Worm (Caenorhabditis elegans): Measurements from ENCODE around the gene F09F7.6.

The F09F7.6 gene

DNA sequence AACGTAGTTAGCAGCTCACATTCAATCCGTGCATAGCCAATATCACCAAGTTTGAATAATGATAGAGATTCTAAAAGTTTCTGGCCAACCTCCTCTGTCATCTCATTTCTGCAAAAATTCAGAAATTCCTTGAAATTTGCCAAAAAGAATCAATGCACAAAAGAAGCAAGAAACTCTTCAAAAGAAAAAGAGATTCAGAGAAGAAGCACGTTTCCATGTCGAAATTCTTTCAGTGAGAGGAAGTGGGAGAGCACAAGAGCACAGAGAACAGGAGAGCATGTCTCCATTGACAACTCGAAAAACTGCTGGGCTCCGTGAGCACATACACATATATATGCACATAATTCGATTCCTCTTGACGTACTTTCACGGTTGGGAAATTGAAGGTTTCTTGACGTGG, 34.5 kb downstream of the F09F7.6 start, which contains the start of gene nekl-4:
nekl-4 (minus strand) TSS at position 101 of the 400 bp plus-strand sequence.
- TF ChIP-seq zag-1 (tag; optimal IDR thresholded peaks at IDR 0.05): no peak
- TF ChIP-seq mab-5 (tag; optimal IDR thresholded peaks at IDR 0.05): no peak
- TF ChIP-seq ama-1 (optimal IDR thresholded peaks at IDR 0.05): no peak
- no peak for TF ChIP-seq crh-2 (tag; optimal IDR thresholded peaks at IDR 0.05)
- TF ChIP-seq snpc-4 (tag; optimal IDR thresholded peaks at IDR 0.05): no peak
- TF ChIP-seq alr-1 (tag; optimal IDR thresholded peaks at IDR 0.05): no peak
- TF ChIP-seq fos-1 (tag; optimal IDR thresholded peaks at IDR 0.05): no peak
- TF ChIP-seq blmp-1 (tag; optimal IDR thresholded peaks at IDR 0.05; ENCODE audit: insufficient read depth): no peak
- TF ChIP-seq unc-39 (tag; optimal IDR thresholded peaks at IDR 0.05): no peak
- TF ChIP-seq gmeb-1 (tag; optimal IDR thresholded peaks at IDR 0.05): no peak
- TF ChIP-seq ztf-4 (tag; optimal IDR thresholded peaks at IDR 0.05): no peak
- no peak for TF ChIP-seq peb-1 (tag; optimal IDR thresholded peaks at IDR 0.05)

DNA sequence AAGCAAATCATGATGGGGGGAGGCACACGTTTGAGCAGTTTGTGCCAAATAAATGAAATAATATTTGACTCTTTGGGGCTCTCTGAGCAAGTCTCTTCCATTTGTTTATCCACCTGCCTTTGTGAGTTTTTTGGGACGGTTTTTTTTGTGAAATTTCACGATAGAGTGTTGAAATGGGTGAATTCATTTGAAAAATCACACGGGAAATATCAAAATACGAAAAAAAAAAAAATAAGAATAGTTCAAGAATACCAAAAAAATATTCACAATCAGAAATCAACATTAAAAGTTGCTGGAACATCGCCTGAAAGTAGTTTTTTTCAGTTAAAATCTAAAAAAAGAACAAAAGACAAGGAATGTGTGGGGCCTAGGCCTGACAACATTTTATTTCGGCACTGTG, 39.4 kb downstream of the F09F7.6 start, which contains the start of gene pqn-25:
pqn-25 (minus strand) TSS at position 101 of the 400 bp plus-strand sequence.
- no peak for TF ChIP-seq aly-2 (tag; optimal IDR thresholded peaks at IDR 0.05)
- no peak for TF ChIP-seq egl-27 (tag; optimal IDR thresholded peaks at IDR 0.05)
- TF ChIP-seq lin-39 (tag; optimal IDR thresholded peaks at IDR 0.05): no peak
- no peak for TF ChIP-seq fos-1 (tag; optimal IDR thresholded peaks at IDR 0.05)
- no peak for TF ChIP-seq ztf-11 (tag; optimal IDR thresholded peaks at IDR 0.05)
- no peak for TF ChIP-seq unc-55 (GFP tag; optimal IDR thresholded peaks at IDR 0.05)
- TF ChIP-seq mab-5 (tag; optimal IDR thresholded peaks at IDR 0.05): no peak
- TF ChIP-seq elt-1 (tag; optimal IDR thresholded peaks at IDR 0.05): no peak
- TF ChIP-seq mbf-1 (tag; optimal IDR thresholded peaks at IDR 0.05): no peak
- TF ChIP-seq unc-62 (GFP tag; optimal IDR thresholded peaks at IDR 0.05): no peak
- no peak for TF ChIP-seq sma-9 (GFP tag; optimal IDR thresholded peaks at IDR 0.05)
- no peak for TF ChIP-seq sma-9 (tag; optimal IDR thresholded peaks at IDR 0.05)
- no peak for TF ChIP-seq nhr-25 (tag; optimal IDR thresholded peaks at IDR 0.05)
- no peak for TF ChIP-seq nhr-237 (tag; optimal IDR thresholded peaks at IDR 0.05)
- TF ChIP-seq lin-11 (tag; optimal IDR thresholded peaks at IDR 0.05): no peak
- no peak for TF ChIP-seq mdl-1 (tag; optimal IDR thresholded peaks at IDR 0.05)
- TF ChIP-seq nhr-6 (tag; optimal IDR thresholded peaks at IDR 0.05): no peak
- TF ChIP-seq R02D3.7 (tag; optimal IDR thresholded peaks at IDR 0.05): no peak
- no peak for TF ChIP-seq nhr-21 (tag; optimal IDR thresholded peaks at IDR 0.05)
- TF ChIP-seq sma-3 (GFP tag; optimal IDR thresholded peaks at IDR 0.05): no peak

DNA sequence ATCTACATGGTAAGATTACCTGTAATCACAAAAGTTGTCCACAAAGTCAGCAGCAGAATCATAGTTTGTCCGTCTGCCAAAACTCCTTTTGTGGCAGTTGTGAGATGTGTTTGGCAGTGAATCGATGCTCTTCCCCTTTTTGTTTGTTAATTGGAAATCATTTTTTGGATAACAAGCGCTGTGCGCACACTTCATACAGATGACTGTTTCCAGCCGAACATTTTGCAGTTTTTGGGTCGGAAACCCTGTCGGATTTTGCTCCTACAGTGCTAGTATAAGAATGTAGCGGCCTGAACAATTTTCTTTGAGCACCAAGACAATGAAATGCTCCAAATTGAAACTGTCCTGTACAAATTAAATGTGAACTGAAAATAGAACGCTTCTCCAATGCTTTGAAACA, 43.3 kb downstream of the F09F7.6 start, which contains the start of gene D1044.7:
D1044.7 (minus strand) TSS at position 101 of the 400 bp plus-strand sequence.
- TF ChIP-seq lsy-2 (tag; optimal IDR thresholded peaks at IDR 0.05) (no peak), unc-39 (tag; optimal IDR thresholded peaks at IDR 0.05) (no peak), nhr-23 (tag; optimal IDR thresholded peaks at IDR 0.05) (no peak), C34F6.9 (tag; optimal IDR thresholded peaks at IDR 0.05) (no peak), nhr-129 (tag; optimal IDR thresholded peaks at IDR 0.05) (no peak), sem-4 (tag; optimal IDR thresholded peaks at IDR 0.05) (no peak), gmeb-1 (tag; optimal IDR thresholded peaks at IDR 0.05) (no peak), sma-9 (GFP tag; optimal IDR thresholded peaks at IDR 0.05) (no peak), sma-9 (tag; optimal IDR thresholded peaks at IDR 0.05) (no peak), ztf-1 (GFP tag; conservative IDR thresholded peaks at IDR 0.05) (no peak), unc-55 (GFP tag; optimal IDR thresholded peaks at IDR 0.05) (no peak), ceh-82 (tag; optimal IDR thresholded peaks at IDR 0.05) (no peak), ztf-4 (tag; optimal IDR thresholded peaks at IDR 0.05) (no peak)

DNA sequence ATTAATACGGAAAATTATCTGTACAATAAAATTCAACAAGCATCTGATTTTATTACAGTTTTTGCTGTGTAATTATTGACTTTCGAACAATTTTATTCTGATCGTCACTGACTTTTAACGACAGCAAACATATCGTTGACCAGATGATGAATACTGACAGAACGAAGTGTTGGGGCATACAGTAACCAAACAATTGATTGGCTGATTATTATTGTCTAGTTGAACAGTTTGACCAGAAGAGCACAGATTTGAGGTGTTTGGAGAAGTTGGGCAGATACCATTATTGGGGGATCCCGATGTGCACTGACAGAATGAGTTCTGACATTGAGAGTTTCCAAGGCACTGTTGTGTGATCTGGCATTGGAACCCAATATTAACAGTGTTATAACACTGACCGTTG, 45.0 kb downstream of the F09F7.6 start:
- TF ChIP-seq nhr-237 (tag; optimal IDR thresholded peaks at IDR 0.05) (no peak), ztf-11 (tag; optimal IDR thresholded peaks at IDR 0.05) (no peak), nhr-77 (tag; optimal IDR thresholded peaks at IDR 0.05) (no peak), R02D3.7 (tag; optimal IDR thresholded peaks at IDR 0.05) (no peak), nhr-21 (tag; optimal IDR thresholded peaks at IDR 0.05) (no peak), ceh-82 (tag; optimal IDR thresholded peaks at IDR 0.05) (no peak), unc-62 (GFP tag; optimal IDR thresholded peaks at IDR 0.05) (no peak), ZK546.5 (tag; optimal IDR thresholded peaks at IDR 0.05) (no peak), nhr-11 (tag; optimal IDR thresholded peaks at IDR 0.05) (no peak), crh-2 (tag; optimal IDR thresholded peaks at IDR 0.05) (no peak), lin-11 (tag; optimal IDR thresholded peaks at IDR 0.05) (no peak), alr-1 (tag; optimal IDR thresholded peaks at IDR 0.05) (no peak), aly-2 (tag; optimal IDR thresholded peaks at IDR 0.05) (no peak), gmeb-1 (tag; optimal IDR thresholded peaks at IDR 0.05) (no peak)
